Fruit fly (Drosophila melanogaster): ENCODE measurements around the gene CG31680.

- TF ChIP-seq CG10348 (GFP tag; IDR thresholded peaks at IDR 0.05) (no peak), Pif1A (GFP tag; optimal IDR thresholded peaks at IDR 0.05) (no peak), CG32121 (GFP tag; IDR thresholded peaks at IDR 0.05) (no peak), CG9948 (tag; optimal IDR thresholded peaks at IDR 0.05) (no peak), fd96Ca (GFP tag; IDR thresholded peaks at IDR 0.05) (no peak), Pif1B (GFP tag; optimal IDR thresholded peaks at IDR 0.05) (no peak), Snoo (tag; optimal IDR thresholded peaks at IDR 0.05) (no peak), Ets98B (GFP tag; IDR thresholded peaks at IDR 0.05) (no peak), CG12605 (GFP tag; IDR thresholded peaks at IDR 0.05) (no peak), CG14655 (GFP tag; optimal IDR thresholded peaks at IDR 0.05) (no peak), rn (GFP tag; IDR thresholded peaks at IDR 0.05) (no peak)
Measured at dm6 chr2L:20634215-20634614, 5.7 kb upstream of the CG31680 start, which contains the start of gene CG17472.

Measured in whole organism, pupa.